Worm (Caenorhabditis elegans) whole organism, mixed stage, embryonic: ENCODE results near the gene C17H11.2.

ENCODE experiments used
- blmp-1 ChIP-seq: fragments of 150-350 bp; optimal IDR thresholded peaks from 2 replicates; lab custom pipeline; 2014; ENCODE audit warnings: missing biosample characterization, missing genetic modification characterization
- drap-1 ChIP-seq: fragments of 200-800 bp; sonication (Bioruptor generic); optimal IDR thresholded peaks from 3 replicates; lab custom pipeline; 2018; ENCODE audit warnings: mild to moderate bottlenecking, missing genetic modification characterization, missing compliant biosample characterization
- lin-13 ChIP-seq: fragments of 150-350 bp; optimal IDR thresholded peaks from 2 replicates; lab custom pipeline; 2014; ENCODE audit warnings: missing biosample characterization, missing genetic modification characterization
- nhr-12 ChIP-seq: fragments of 150-350 bp; optimal IDR thresholded peaks from 2 replicates; lab custom pipeline; 2014; ENCODE audit warnings: missing biosample characterization, missing genetic modification characterization
- nhr-2 ChIP-seq: fragments of 150-350 bp; optimal IDR thresholded peaks from 2 replicates; lab custom pipeline; 2014; ENCODE audit warnings: missing biosample characterization, missing genetic modification characterization
- sptf-1 ChIP-seq: sonication (generic microtip); optimal IDR thresholded peaks from 2 replicates; lab custom pipeline; 2017; ENCODE audit warnings: mild to moderate bottlenecking, missing genetic modification characterization, moderate library complexity, missing compliant biosample characterization
- unc-39 ChIP-seq: fragments of 150-350 bp; optimal IDR thresholded peaks from 2 replicates; lab custom pipeline; 2014; ENCODE audit warnings: missing biosample characterization, missing genetic modification characterization
- ztf-11 ChIP-seq: fragments of 150-350 bp; optimal IDR thresholded peaks from 2 replicates; lab custom pipeline; 2014; ENCODE audit warnings: missing biosample characterization, missing genetic modification characterization

ce11 chrX:8156502-8156901 is 13.2 kb upstream of the C17H11.2 start:
- no peak for TF ChIP-seq lin-13 (tag; lab: Kevin White, UChicago)
- TF ChIP-seq sptf-1: no peak
- no peak for TF ChIP-seq ztf-11
- TF ChIP-seq blmp-1: no peak
- TF ChIP-seq nhr-2: no peak
- TF ChIP-seq unc-39: no peak
- TF ChIP-seq drap-1 (GFP tag; lab: Kevin White, UChicago): no peak
- no peak for TF ChIP-seq nhr-12
